Worm (Caenorhabditis elegans): ENCODE data around the gene knl-3.

The knl-3 gene

DNA sequence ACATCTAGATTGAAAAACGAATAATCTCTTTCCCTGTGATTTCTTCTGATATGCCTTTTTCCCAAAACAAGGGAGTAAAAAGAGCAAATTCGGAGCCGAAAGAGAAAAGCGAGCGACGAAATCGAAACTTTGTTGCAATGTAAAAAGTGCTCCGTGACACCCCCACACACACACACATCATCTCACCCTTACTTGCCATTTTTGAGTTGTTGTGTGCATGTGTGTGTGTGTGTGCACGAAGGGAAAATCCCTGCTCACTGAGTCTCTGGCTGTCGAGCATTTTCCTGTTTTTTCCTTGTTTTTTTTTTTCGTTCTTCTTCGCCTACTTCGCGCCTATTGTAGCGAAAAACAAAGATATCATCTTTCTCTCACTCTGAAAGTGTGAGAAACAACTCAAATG lies 18.0 kb downstream of the knl-3 start:
- TF ChIP-seq nhr-237 (tag; optimal IDR thresholded peaks at IDR 0.05) (no peak), fkh-10 (GFP tag; optimal IDR thresholded peaks at IDR 0.05) (no peak), lin-15B (tag; optimal IDR thresholded peaks at IDR 0.05) (no peak), elt-3 (tag; optimal IDR thresholded peaks at IDR 0.05) (no peak), daf-12 (tag; optimal IDR thresholded peaks at IDR 0.05) (no peak), unc-39 (tag; optimal IDR thresholded peaks at IDR 0.05) (no peak), jun-1 (tag; optimal IDR thresholded peaks at IDR 0.05) (no peak), nhr-25 (tag; optimal IDR thresholded peaks at IDR 0.05) (no peak), nfya-1 (tag; optimal IDR thresholded peaks at IDR 0.05; ENCODE audit: insufficient read depth) (peak; percentile 7), lin-39 (tag; optimal IDR thresholded peaks at IDR 0.05) (peak; percentile 39), zag-1 (tag; optimal IDR thresholded peaks at IDR 0.05) (no peak), nhr-77 (tag; optimal IDR thresholded peaks at IDR 0.05) (no peak), skn-1 (tag; optimal IDR thresholded peaks at IDR 0.05) (no peak), snpc-4 (tag; optimal IDR thresholded peaks at IDR 0.05) (no peak), fos-1 (tag; optimal IDR thresholded peaks at IDR 0.05) (no peak), hmg-11 (tag; optimal IDR thresholded peaks at IDR 0.05) (peak; percentile 16), ceh-82 (tag; optimal IDR thresholded peaks at IDR 0.05) (no peak)

DNA sequence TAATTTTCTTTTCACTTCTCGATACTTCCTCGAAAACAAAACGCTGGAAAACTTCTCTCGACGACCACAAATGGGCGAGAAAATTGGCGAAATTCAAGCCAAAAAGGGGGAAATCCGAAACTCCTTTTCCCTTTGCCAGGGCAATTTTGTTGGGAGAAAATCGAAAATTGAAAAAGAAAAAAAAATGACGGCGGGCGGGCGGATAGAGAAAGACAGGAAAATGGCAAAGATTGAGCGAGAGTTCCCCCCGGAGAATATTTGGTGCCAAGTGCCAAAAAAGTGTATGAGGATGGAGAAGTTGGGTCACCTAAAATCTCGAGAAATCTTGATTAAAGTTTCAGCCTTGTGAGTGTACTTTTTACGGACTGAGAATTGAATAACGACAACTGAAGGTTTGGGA lies 19.3 kb downstream of the knl-3 start:
- TF ChIP-seq egl-27 (tag; optimal IDR thresholded peaks at IDR 0.05) (no peak), lsy-12 (tag; optimal IDR thresholded peaks at IDR 0.05) (no peak), aly-2 (tag; optimal IDR thresholded peaks at IDR 0.05) (no peak), skn-1 (tag; optimal IDR thresholded peaks at IDR 0.05) (no peak), nhr-237 (tag; optimal IDR thresholded peaks at IDR 0.05) (no peak), daf-12 (tag; optimal IDR thresholded peaks at IDR 0.05) (no peak), nhr-23 (tag; optimal IDR thresholded peaks at IDR 0.05) (no peak), nhr-43 (tag; optimal IDR thresholded peaks at IDR 0.05; ENCODE audit: poor library complexity, severe bottlenecking) (no peak), fkh-2 (tag; optimal IDR thresholded peaks at IDR 0.05) (no peak), nhr-25 (tag; optimal IDR thresholded peaks at IDR 0.05) (no peak), ceh-28 (tag; optimal IDR thresholded peaks at IDR 0.05) (no peak), nhr-11 (tag; optimal IDR thresholded peaks at IDR 0.05) (no peak), mml-1 (tag; optimal IDR thresholded peaks at IDR 0.05) (no peak), nhr-67 (tag; optimal IDR thresholded peaks at IDR 0.05) (no peak), jun-1 (tag; optimal IDR thresholded peaks at IDR 0.05) (no peak)

DNA sequence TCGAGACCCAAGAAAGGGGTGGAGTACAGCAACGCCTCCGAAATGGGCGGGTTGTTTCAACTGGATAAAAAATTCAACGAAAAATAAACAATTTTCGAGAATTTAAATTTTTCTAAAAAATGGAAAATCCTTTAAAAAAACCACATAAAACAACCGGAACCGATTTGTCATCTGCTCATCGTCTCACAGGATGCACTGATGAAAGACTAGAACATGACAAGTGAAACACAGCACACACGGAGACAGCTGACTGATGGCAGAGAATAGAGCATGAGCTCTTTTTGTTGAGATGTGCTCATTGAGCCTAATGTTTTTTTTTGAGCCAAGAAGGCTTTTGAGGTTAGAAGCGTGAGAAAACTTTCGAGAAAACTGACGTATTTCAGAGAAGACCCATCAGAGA lies 21.0 kb downstream of the knl-3 start:
- no peak for TF ChIP-seq elt-1 (tag; optimal IDR thresholded peaks at IDR 0.05)
- TF ChIP-seq lin-39 (tag; optimal IDR thresholded peaks at IDR 0.05), result peak; percentile 76
- no peak for TF ChIP-seq aly-2 (tag; optimal IDR thresholded peaks at IDR 0.05)
- peak; percentile 9 for TF ChIP-seq unc-62 (GFP tag; optimal IDR thresholded peaks at IDR 0.05)
- TF ChIP-seq jun-1 (tag; optimal IDR thresholded peaks at IDR 0.05), result no peak

DNA sequence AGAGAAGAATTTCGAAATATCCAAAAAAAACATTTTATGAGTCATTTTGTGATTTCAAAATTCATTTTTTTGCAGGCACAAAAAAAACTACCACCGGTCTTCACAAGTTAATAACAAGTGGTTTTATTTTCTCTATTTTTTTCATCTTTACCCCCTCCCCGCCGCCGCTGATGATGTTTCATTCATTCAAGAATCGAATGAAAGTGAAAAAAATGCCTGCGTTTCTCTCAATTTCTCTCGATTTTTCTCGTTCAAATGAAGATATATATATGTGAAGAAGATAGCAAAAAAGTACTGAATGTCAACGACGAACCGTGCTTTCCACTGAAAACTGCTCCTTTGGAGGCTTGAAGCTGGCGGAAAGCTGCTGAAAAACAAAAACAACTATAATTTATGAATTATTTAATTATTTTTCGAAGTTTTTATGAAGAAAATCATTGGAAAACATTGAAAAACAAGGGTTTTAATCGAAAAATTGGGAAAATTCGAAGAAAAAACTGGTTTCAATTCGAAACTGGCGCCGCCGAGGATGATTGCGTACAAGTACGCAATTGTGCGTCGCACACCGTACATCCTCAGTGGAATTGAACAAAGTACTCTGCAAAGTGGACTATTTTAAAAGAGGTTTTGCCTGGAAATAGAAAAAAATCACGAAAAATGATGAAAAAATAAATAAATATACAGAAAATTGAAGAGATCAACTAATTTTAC lies 23.7 kb downstream of the knl-3 start, which contains the start of gene zig-11:
zig-11 (minus strand) TSS at position 373 of the 711 bp plus-strand sequence.
- TF ChIP-seq pha-4 (tag; optimal IDR thresholded peaks at IDR 0.05) (no peak), lin-15B (tag; optimal IDR thresholded peaks at IDR 0.05) (peak; percentile 28), nfya-1 (tag; optimal IDR thresholded peaks at IDR 0.05; ENCODE audit: insufficient read depth) (peak; percentile 49)

DNA sequence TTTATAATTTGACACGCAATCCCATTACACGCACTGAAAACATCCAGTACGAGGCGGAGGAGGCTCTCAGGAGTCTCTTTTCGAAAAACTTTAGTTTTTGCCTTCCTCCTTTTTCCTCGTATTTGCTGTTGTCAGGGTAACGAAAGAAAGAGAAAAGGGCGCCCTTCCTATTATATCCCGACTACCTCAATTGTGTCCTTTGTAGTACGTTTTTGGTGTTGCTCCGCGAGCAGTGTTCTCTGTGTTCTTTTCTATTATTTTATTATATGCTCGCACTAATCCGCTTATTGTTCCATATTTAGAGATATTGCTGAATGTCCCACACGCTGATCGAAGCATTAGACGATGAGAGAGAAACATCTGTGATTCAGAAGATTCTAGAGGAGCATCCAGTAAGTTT lies 26.5 kb downstream of the knl-3 start, which contains the start of gene nphp-2:
nphp-2 (plus strand) TSS at position 301 of the 400 bp plus-strand sequence.
- TF ChIP-seq ceh-9 (tag; optimal IDR thresholded peaks at IDR 0.05), result no peak

DNA sequence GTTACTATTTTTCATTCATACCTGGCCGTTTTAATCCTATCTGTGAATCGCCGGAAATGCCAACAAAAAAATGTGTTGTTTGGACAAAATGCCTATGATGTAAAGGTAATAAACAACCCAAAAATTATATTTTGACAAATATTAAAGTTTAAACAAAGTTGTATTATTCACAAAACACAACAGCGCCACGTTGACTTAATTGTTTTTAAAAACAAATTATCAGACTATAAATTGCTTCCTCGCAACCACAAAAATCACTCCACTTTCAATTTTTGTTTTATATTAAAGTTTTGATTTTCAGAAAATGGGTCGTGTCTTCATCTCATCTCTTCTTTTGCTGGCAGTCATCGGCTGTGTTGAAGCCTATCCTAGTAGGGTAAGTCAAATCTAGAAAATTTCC lies 38.3 kb downstream of the knl-3 start, which contains the start of gene Y32G9A.5:
Y32G9A.5 (plus strand) TSS at position 301 of the 400 bp plus-strand sequence.
- TF ChIP-seq nfya-1 (tag; optimal IDR thresholded peaks at IDR 0.05; ENCODE audit: insufficient read depth) (no peak), nhr-12 (tag; optimal IDR thresholded peaks at IDR 0.05) (no peak), mml-1 (tag; optimal IDR thresholded peaks at IDR 0.05) (no peak), ztf-11 (tag; optimal IDR thresholded peaks at IDR 0.05) (no peak)

Data from whole organism, L3 larva.